Fruit fly (Drosophila melanogaster) whole organism, embryonic: Measurements from ENCODE around the gene mRpL12.

Source experiments
- CG10147 ChIP-seq: fragments of 200-800 bp; sonication (Bioruptor generic); optimal IDR thresholded peaks from 2 replicates; lab custom pipeline; 2019; ENCODE audit warnings: missing biosample characterization, mild to moderate bottlenecking, missing genetic modification characterization, moderate library complexity
- CG10209 ChIP-seq: fragments of 200-800 bp; sonication (Bioruptor generic); optimal IDR thresholded peaks from 3 replicates; lab custom pipeline; 2017; ENCODE audit warnings: missing biosample characterization, mild to moderate bottlenecking, missing genetic modification characterization, missing genetic modification reagents
- CG1024 ChIP-seq: fragments of 200-800 bp; sonication (Bioruptor generic); IDR thresholded peaks from 2 replicates; pipeline ENCODE4 v1.3.6; 2022; ENCODE audit warnings: missing biosample characterization, missing genetic modification characterization
- CG10431 ChIP-seq: fragments of 200-800 bp; sonication (Bioruptor generic); optimal IDR thresholded peaks from 3 replicates; lab custom pipeline; 2018; ENCODE audit warnings: missing biosample characterization, mild to moderate bottlenecking, missing genetic modification characterization
- CG12299 ChIP-seq: fragments of 200-800 bp; sonication (Bioruptor generic); optimal IDR thresholded peaks from 2 replicates; lab custom pipeline; 2018; ENCODE audit warnings: missing biosample characterization, mild to moderate bottlenecking, missing genetic modification characterization
- CG12769 ChIP-seq: fragments of 200-800 bp; sonication (Bioruptor generic); optimal IDR thresholded peaks from 2 replicates; lab custom pipeline; 2019; ENCODE audit warnings: missing biosample characterization, mild to moderate bottlenecking, missing genetic modification characterization, moderate library complexity
- CG13287 ChIP-seq: fragments of 200-800 bp; sonication (Bioruptor generic); IDR thresholded peaks from 2 replicates; pipeline ENCODE4 v1.3.6; 2022; ENCODE audit warnings: missing biosample characterization, missing genetic modification characterization; ENCODE audit not compliant: partially characterized antibody
- CG1792 ChIP-seq: fragments of 200-800 bp; sonication (Bioruptor generic); optimal IDR thresholded peaks from 2 replicates; lab custom pipeline; 2016; ENCODE audit warnings: missing biosample characterization, missing genetic modification characterization
- CG33213 ChIP-seq: fragments of 200-800 bp; sonication (Bioruptor generic); optimal IDR thresholded peaks from 3 replicates; lab custom pipeline; 2016; ENCODE audit warnings: missing biosample characterization, missing genetic modification characterization
- CG42726 ChIP-seq: fragments of 200-800 bp; sonication (Bioruptor generic); IDR thresholded peaks from 2 replicates; pipeline ENCODE4 v1.3.6; 2022; ENCODE audit warnings: missing biosample characterization, missing genetic modification characterization; ENCODE audit not compliant: partially characterized antibody
- CG6254 ChIP-seq: fragments of 200-800 bp; sonication (Bioruptor generic); optimal IDR thresholded peaks from 3 replicates; lab custom pipeline; 2017; ENCODE audit warnings: mild to moderate bottlenecking, missing biosample characterization, missing genetic modification reagents, missing genetic modification characterization
- CG6654 ChIP-seq: fragments of 200-800 bp; sonication (Bioruptor generic); optimal IDR thresholded peaks from 2 replicates; lab custom pipeline; 2017; ENCODE audit warnings: missing biosample characterization, mild to moderate bottlenecking, missing genetic modification characterization
- CG6791 ChIP-seq: fragments of 200-800 bp; sonication (Bioruptor generic); IDR thresholded peaks from 3 replicates; pipeline ENCODE4 v1.3.6; 2022; ENCODE audit warnings: missing biosample characterization, missing genetic modification characterization; ENCODE audit not compliant: partially characterized antibody
- CG6813 ChIP-seq: fragments of 200-800 bp; sonication (Bioruptor generic); optimal IDR thresholded peaks from 2 replicates; lab custom pipeline; 2017; ENCODE audit warnings: missing biosample characterization, missing genetic modification characterization, mild to moderate bottlenecking, moderate library complexity, missing genetic modification reagents
- CG6854 ChIP-seq: fragments of 200-800 bp; sonication (Bioruptor generic); optimal IDR thresholded peaks from 3 replicates; lab custom pipeline; 2017; ENCODE audit warnings: missing biosample characterization, mild to moderate bottlenecking, missing genetic modification characterization
- CG8089 ChIP-seq: fragments of 200-800 bp; sonication (Bioruptor generic); optimal IDR thresholded peaks from 3 replicates; lab custom pipeline; 2016; ENCODE audit warnings: missing biosample characterization, missing genetic modification characterization
- CG9215 ChIP-seq: fragments of 200-800 bp; sonication (Bioruptor generic); IDR thresholded peaks from 2 replicates; pipeline ENCODE4 v1.3.6; 2022; ENCODE audit warnings: missing biosample characterization, missing genetic modification characterization
- CkIIα-i1 ChIP-seq: fragments of 200-800 bp; sonication (Bioruptor generic); IDR thresholded peaks from 2 replicates; pipeline ENCODE4 v1.3.6; 2022; ENCODE audit warnings: missing biosample characterization, missing genetic modification characterization
- Dfd ChIP-seq, 2 experiments: fragments of >200 bp; optimal IDR thresholded peaks; 2 replicates each; lab custom pipeline; 2017; ENCODE audit warnings: missing biosample characterization in 2 of 2, missing genetic modification characterization in 2 of 2
- Dll ChIP-seq: fragments of 200-800 bp; sonication (Bioruptor generic); IDR thresholded peaks from 4 replicates; pipeline ENCODE4 v1.3.6; 2022; ENCODE audit warnings: missing biosample characterization, missing genetic modification characterization; ENCODE audit not compliant: partially characterized antibody
- E2f2 ChIP-seq: fragments of 200-800 bp; sonication (Bioruptor generic); IDR thresholded peaks from 2 replicates; pipeline ENCODE4 v1.3.6; 2022; ENCODE audit warnings: missing biosample characterization, missing genetic modification characterization
- H15 ChIP-seq: fragments of 200-800 bp; sonication (Bioruptor generic); IDR thresholded peaks from 3 replicates; pipeline ENCODE4 v1.3.6; 2022; ENCODE audit warnings: missing biosample characterization, missing genetic modification characterization
- PHDP ChIP-seq: fragments of 200-800 bp; sonication (Bioruptor generic); optimal IDR thresholded peaks from 3 replicates; lab custom pipeline; 2018; ENCODE audit warnings: missing biosample characterization, mild to moderate bottlenecking, missing genetic modification characterization, moderate library complexity
- Sry-β ChIP-seq: fragments of 200-800 bp; sonication (Bioruptor generic); optimal IDR thresholded peaks from 2 replicates; lab custom pipeline; 2018; ENCODE audit warnings: missing biosample characterization, mild to moderate bottlenecking, missing genetic modification characterization, moderate library complexity
- ap ChIP-seq: fragments of 200-800 bp; sonication (Bioruptor generic); IDR thresholded peaks from 2 replicates; pipeline ENCODE4 v1.3.6; 2022; ENCODE audit warnings: missing biosample characterization, missing genetic modification characterization
- bsh ChIP-seq, 2 experiments: fragments of 200-800 bp; sonication (Bioruptor generic); optimal IDR thresholded peaks; 2 replicates each; lab custom pipeline; 2017 to 2018; ENCODE audit warnings: mild to moderate bottlenecking in 2 of 2, missing biosample characterization in 2 of 2, missing genetic modification characterization in 2 of 2, moderate library complexity in 1 of 2
- cato ChIP-seq: fragments of 200-800 bp; sonication (Bioruptor generic); optimal IDR thresholded peaks from 2 replicates; lab custom pipeline; 2016; ENCODE audit warnings: missing biosample characterization, missing genetic modification characterization, borderline replicate concordance
- chinmo ChIP-seq: fragments of 200-800 bp; sonication (Bioruptor generic); IDR thresholded peaks from 4 replicates; pipeline ENCODE4 v1.3.6; 2022; ENCODE audit warnings: missing biosample characterization, missing genetic modification characterization; ENCODE audit not compliant: partially characterized antibody
- chm ChIP-seq: fragments of 200-800 bp; sonication (Bioruptor generic); IDR thresholded peaks from 2 replicates; pipeline ENCODE4 v1.3.6; 2022; ENCODE audit warnings: missing biosample characterization, missing genetic modification characterization
- chn ChIP-seq: fragments of 200-800 bp; sonication (Bioruptor generic); optimal IDR thresholded peaks from 2 replicates; lab custom pipeline; 2016; ENCODE audit warnings: missing biosample characterization, missing genetic modification characterization
- dati ChIP-seq: fragments of 200-800 bp; sonication (Bioruptor generic); IDR thresholded peaks from 2 replicates; pipeline ENCODE4 v1.3.6; 2022; ENCODE audit warnings: missing biosample characterization, missing genetic modification characterization
- disco-r ChIP-seq: fragments of 200-800 bp; sonication (Bioruptor generic); optimal IDR thresholded peaks from 2 replicates; lab custom pipeline; 2016; ENCODE audit warnings: missing biosample characterization, missing genetic modification characterization
- emc ChIP-seq: fragments of 200-800 bp; sonication (Bioruptor generic); optimal IDR thresholded peaks from 2 replicates; lab custom pipeline; 2016; ENCODE audit warnings: missing biosample characterization, missing genetic modification characterization
- en ChIP-seq: fragments of 200-800 bp; sonication (Bioruptor generic); optimal IDR thresholded peaks from 2 replicates; lab custom pipeline; 2016; ENCODE audit warnings: missing biosample characterization, missing genetic modification characterization
- fd3F ChIP-seq: fragments of 200-800 bp; sonication (Bioruptor generic); optimal IDR thresholded peaks from 2 replicates; lab custom pipeline; 2018; ENCODE audit warnings: missing biosample characterization, mild to moderate bottlenecking, missing genetic modification characterization, moderate library complexity
- hkb ChIP-seq, 2 experiments: fragments of 200-800 bp in 1 of 2; fragments of >200 bp in 1 of 2; sonication (Bioruptor generic) in 1 of 2; IDR thresholded peaks in 1 of 2; optimal IDR thresholded peaks in 1 of 2; 2 replicates each; pipeline versions ENCODE4 v1.3.6 to Lab custom; 2017 to 2022; ENCODE audit warnings: missing biosample characterization in 1 of 2, missing genetic modification characterization in 1 of 2
- klu ChIP-seq: fragments of 200-800 bp; sonication (Bioruptor generic); IDR thresholded peaks from 2 replicates; pipeline ENCODE4 v1.3.6; 2022; ENCODE audit warnings: missing biosample characterization, missing genetic modification characterization
- knrl ChIP-seq: fragments of 200-800 bp; sonication (Bioruptor generic); IDR thresholded peaks from 3 replicates; pipeline ENCODE4 v1.3.6; 2022; ENCODE audit warnings: missing biosample characterization, missing genetic modification characterization; ENCODE audit not compliant: partially characterized antibody
- nmo ChIP-seq: fragments of 200-800 bp; sonication (Bioruptor generic); optimal IDR thresholded peaks from 2 replicates; lab custom pipeline; 2018; ENCODE audit warnings: missing biosample characterization, mild to moderate bottlenecking, missing genetic modification characterization, moderate library complexity
- pnt ChIP-seq: fragments of 200-800 bp; sonication (Bioruptor generic); optimal IDR thresholded peaks from 3 replicates; lab custom pipeline; 2016; ENCODE audit warnings: missing biosample characterization, missing genetic modification characterization
- pros ChIP-seq: fragments of 200-800 bp; sonication (Bioruptor generic); optimal IDR thresholded peaks from 3 replicates; lab custom pipeline; 2019; ENCODE audit warnings: missing biosample characterization, mild to moderate bottlenecking, missing genetic modification characterization, moderate library complexity
- sisA ChIP-seq: fragments of 200-800 bp; sonication (Bioruptor generic); IDR thresholded peaks from 2 replicates; pipeline ENCODE4 v1.3.6; 2022; ENCODE audit warnings: missing biosample characterization, missing genetic modification characterization
- sqz ChIP-seq: fragments of 200-800 bp; sonication (Bioruptor generic); optimal IDR thresholded peaks from 3 replicates; lab custom pipeline; 2018; ENCODE audit warnings: missing biosample characterization, mild to moderate bottlenecking, missing genetic modification characterization
- sr ChIP-seq: fragments of 200-800 bp; sonication (Bioruptor generic); IDR thresholded peaks from 3 replicates; pipeline ENCODE4 v1.3.6; 2022; ENCODE audit warnings: missing biosample characterization, missing genetic modification characterization
- stc ChIP-seq: fragments of 200-800 bp; sonication (Bioruptor generic); IDR thresholded peaks from 2 replicates; pipeline ENCODE4 v1.3.6; 2022; ENCODE audit warnings: missing biosample characterization, missing genetic modification characterization
- trem ChIP-seq: fragments of 200-800 bp; optimal IDR thresholded peaks from 3 replicates; lab custom pipeline; 2019; ENCODE audit warnings: missing biosample characterization, mild to moderate bottlenecking, missing genetic modification characterization, moderate library complexity
- vnd ChIP-seq: fragments of 200-800 bp; sonication (Bioruptor generic); IDR thresholded peaks from 3 replicates; pipeline ENCODE4 v1.3.6; 2022; ENCODE audit warnings: missing biosample characterization, missing genetic modification characterization; ENCODE audit not compliant: partially characterized antibody
- wdn ChIP-seq: fragments of 200-800 bp; sonication (Bioruptor generic); IDR thresholded peaks from 2 replicates; pipeline ENCODE4 v1.3.6; 2022; ENCODE audit warnings: missing biosample characterization, missing genetic modification characterization
- wor ChIP-seq: fragments of 200-800 bp; sonication (Bioruptor generic); IDR thresholded peaks from 2 replicates; pipeline ENCODE4 v1.3.6; 2022; ENCODE audit warnings: missing biosample characterization, missing genetic modification characterization
- zen ChIP-seq: fragments of 200-800 bp; sonication (Bioruptor generic); optimal IDR thresholded peaks from 3 replicates; lab custom pipeline; 2018; ENCODE audit warnings: missing biosample characterization, mild to moderate bottlenecking, missing genetic modification characterization, moderate library complexity

The mRpL12 gene

dm6 chr3L:8958557-8958956, 2.0 kb downstream of the mRpL12 start, which contains the start of gene CG13313 (continued):
- TF ChIP-seq wor (GFP tag; lab: Robert Waterston, UW) (no peak), PHDP (tag; lab: Kevin White, UChicago) (no peak), CG13287 (no peak), CG6254 (no peak), disco-r (GFP tag; lab: Kevin White, UChicago) (no peak), trem (tag; lab: Kevin White, UChicago) (no peak), CkIIα-i1 (GFP tag; lab: Robert Waterston, UW) (no peak), Dll (GFP tag; lab: Robert Waterston, UW) (no peak), CG1024 (GFP tag; lab: Robert Waterston, UW) (no peak), chm (no peak), CG12769 (tag; lab: Kevin White, UChicago) (no peak), knrl (no peak), vnd (GFP tag; lab: Robert Waterston, UW) (no peak), sisA (GFP tag; lab: Robert Waterston, UW) (peak; percentile 23; the same call in 1 of the 2 replicates), emc (no peak), CG33213 (GFP tag; lab: Kevin White, UChicago) (no peak), CG6791 (GFP tag; lab: Robert Waterston, UW) (peak; percentile 26; the same call in 1 of the 3 replicates), chinmo (GFP tag; lab: Robert Waterston, UW) (no peak), stc (GFP tag; lab: Robert Waterston, UW) (no peak), wdn (GFP tag; lab: Robert Waterston, UW) (no peak), zen (tag; lab: Kevin White, UChicago) (no peak), CG42726 (GFP tag; lab: Robert Waterston, UW) (no peak), fd3F (GFP tag; lab: Kevin White, UChicago) (no peak), CG6854 (no peak), CG10209 (GFP tag; lab: Kevin White, UChicago) (no peak), pnt (GFP tag; lab: Kevin White, UChicago) (no peak), ap (no peak), dati (GFP tag; lab: Robert Waterston, UW) (no peak), CG8089 (GFP tag; lab: Kevin White, UChicago) (no peak), H15 (no peak), CG10431 (GFP tag; lab: Kevin White, UChicago) (no peak), en (GFP tag; lab: Kevin White, UChicago) (no peak), CG12299 (no peak), hkb (optimal IDR thresholded peaks at IDR 0.05; lab: Kevin White, UChicago) (no peak), hkb (GFP tag; IDR thresholded peaks at IDR 0.05; lab: Robert Waterston, UW) (no peak), E2f2 (GFP tag; lab: Robert Waterston, UW) (no peak), chn (GFP tag; lab: Kevin White, UChicago) (no peak), Sry-β (no peak), cato (no peak), bsh (GFP tag; optimal IDR thresholded peaks at IDR 0.05; lab: Kevin White, UChicago) (peak in 1 of 2 experiments; percentile 8), pros (GFP tag; lab: Kevin White, UChicago) (no peak), CG6654 (GFP tag; lab: Kevin White, UChicago) (no peak), klu (GFP tag; lab: Robert Waterston, UW) (no peak), CG10147 (GFP tag; lab: Kevin White, UChicago) (no peak), Dfd (GFP tag; optimal IDR thresholded peaks at IDR 0.05; lab: Kevin White, UChicago) (no peak), CG6813 (GFP tag; lab: Kevin White, UChicago) (no peak), CG1792 (GFP tag; lab: Kevin White, UChicago) (no peak), sr (GFP tag; lab: Robert Waterston, UW) (no peak), CG9215 (GFP tag; lab: Robert Waterston, UW) (0 out of 2 replicates have a peak, but pooled peaks have one; percentile 14), sqz (no peak), nmo (GFP tag; lab: Kevin White, UChicago) (peak; percentile 13)
